Worm (Caenorhabditis elegans) whole organism, L4/young adult: ENCODE results near the gene Y116A8A.2.

Experiments used
- W03F9.2 ChIP-seq: fragments of 150-350 bp; optimal IDR thresholded peaks from 2 replicates; lab custom pipeline; 2014; ENCODE audit warnings: missing biosample characterization, missing genetic modification characterization
- dao-5 ChIP-seq: sonication (generic microtip); optimal IDR thresholded peaks from 2 replicates; lab custom pipeline; 2016; ENCODE audit warnings: missing genotype, missing genetic modification characterization, moderate library complexity, missing compliant biosample characterization
- him-1 ChIP-seq: sonication (generic microtip); optimal IDR thresholded peaks from 2 replicates; lab custom pipeline; 2016; ENCODE audit warnings: missing genotype, missing genetic modification reagents, missing genetic modification characterization, missing compliant biosample characterization

DNA sequence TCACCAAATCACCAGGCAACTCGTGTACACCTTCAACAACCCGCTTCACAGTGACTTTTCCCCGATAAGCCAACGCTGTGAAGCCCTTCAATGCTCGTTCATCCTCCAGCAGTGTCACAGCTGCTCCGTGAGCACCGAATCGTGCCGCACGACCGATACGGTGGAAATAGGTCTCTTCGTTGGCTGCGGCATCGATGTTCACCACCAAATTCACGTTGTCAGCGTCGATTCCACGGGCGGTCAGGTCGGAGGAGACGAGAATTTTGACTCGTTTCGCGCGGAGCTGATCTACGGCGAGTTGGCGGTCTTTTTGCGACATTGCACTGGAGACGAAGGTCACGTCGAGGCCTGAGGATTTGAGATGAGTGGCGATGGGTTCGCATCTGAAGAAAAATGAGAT, 47.0 kb upstream of the Y116A8A.2 start:
- no peak for TF ChIP-seq dao-5 (tag; lab: Kevin White, UChicago)
- no peak for TF ChIP-seq him-1
- no peak for TF ChIP-seq W03F9.2 (tag; lab: Kevin White, UChicago)
